Worm (Caenorhabditis elegans): ENCODE data around the gene msrp-5.

DNA sequence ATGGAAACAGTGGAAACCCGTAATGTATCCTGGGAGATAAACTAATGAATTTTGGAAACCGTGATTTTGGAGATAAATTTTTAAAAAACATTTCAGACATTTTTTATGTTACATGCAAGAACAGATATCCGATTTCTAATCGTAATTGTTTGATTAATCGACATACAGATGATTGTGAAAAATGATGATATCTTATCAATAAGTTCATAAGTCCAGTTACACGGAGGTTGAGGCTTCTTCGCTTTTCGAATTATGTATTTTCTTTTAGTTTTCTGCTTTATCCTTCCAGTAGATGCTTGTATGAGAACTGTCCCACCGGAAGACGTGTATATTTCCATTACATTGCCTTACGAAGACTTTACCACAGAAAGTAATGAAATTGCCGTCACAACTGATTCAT lies 48.9 kb downstream of the msrp-5 start, which contains the start of gene F22E5.22:
- TF ChIP-seq somi-1 (GFP tag; optimal IDR thresholded peaks at IDR 0.05) = no peak
- TF ChIP-seq him-1 (tag; optimal IDR thresholded peaks at IDR 0.05) = no peak
- TF ChIP-seq nfya-1 (tag; optimal IDR thresholded peaks at IDR 0.05; ENCODE audit: borderline replicate concordance, insufficient read depth) = no peak
- TF ChIP-seq hlh-26 (GFP tag; conservative IDR thresholded peaks at IDR 0.05) = no peak
- TF ChIP-seq dpl-1 (GFP tag; optimal IDR thresholded peaks at IDR 0.05) = no peak
- TF ChIP-seq cebp-1 (GFP tag; IDR thresholded peaks at IDR 0.05) = no peak
- no peak for TF ChIP-seq cebp-1 (tag; optimal IDR thresholded peaks at IDR 0.05)
- no peak for TF ChIP-seq F49E8.2 (tag; optimal IDR thresholded peaks at IDR 0.05; ENCODE audit: insufficient read depth)
- TF ChIP-seq ztf-3 (GFP tag; optimal IDR thresholded peaks at IDR 0.05) = no peak
- no peak for TF ChIP-seq unc-62 (GFP tag; optimal IDR thresholded peaks at IDR 0.05)
- TF ChIP-seq sptf-2 (GFP tag; optimal IDR thresholded peaks at IDR 0.05) = no peak
- no peak for TF ChIP-seq Y79H2A.3 (GFP tag; conservative IDR thresholded peaks at IDR 0.05)
- TF ChIP-seq lsl-1 (GFP tag; optimal IDR thresholded peaks at IDR 0.05) = no peak
- TF ChIP-seq nhr-80 (tag; optimal IDR thresholded peaks at IDR 0.05) = no peak
